Worm (Caenorhabditis elegans): ENCODE results near the gene arrd-2.

arrd-2 gene

ce11 chrII:9378174-9378573 is 29.4 kb upstream of the arrd-2 start:
- no peak for TF ChIP-seq rcor-1 (GFP tag; IDR thresholded peaks at IDR 0.05)
- TF ChIP-seq him-1 (tag; optimal IDR thresholded peaks at IDR 0.05) = no peak
- TF ChIP-seq ztf-22 (GFP tag; optimal IDR thresholded peaks at IDR 0.05) = no peak
- TF ChIP-seq attf-3 (GFP tag; conservative IDR thresholded peaks at IDR 0.05) = no peak
- no peak for TF ChIP-seq ceh-100 (GFP tag; IDR thresholded peaks at IDR 0.05)
- TF ChIP-seq Y67H2A.10 (GFP tag; conservative IDR thresholded peaks at IDR 0.05) = no peak
- no peak for TF ChIP-seq snpc-4 (GFP tag; optimal IDR thresholded peaks at IDR 0.05)
- no peak for TF ChIP-seq snpc-4 (tag; optimal IDR thresholded peaks at IDR 0.05)
- TF ChIP-seq F55B11.4 (tag; optimal IDR thresholded peaks at IDR 0.05; ENCODE audit: borderline replicate concordance, insufficient read depth) = no peak
- no peak for TF ChIP-seq ceh-79 (tag; optimal IDR thresholded peaks at IDR 0.05)
- no peak for TF ChIP-seq F22D6.2 (tag; optimal IDR thresholded peaks at IDR 0.05)
- no peak for TF ChIP-seq mel-28 (tag; optimal IDR thresholded peaks at IDR 0.05; ENCODE audit: borderline replicate concordance)
- TF ChIP-seq egrh-3 (GFP tag; IDR thresholded peaks at IDR 0.05) = no peak
- TF ChIP-seq F57A8.1 (GFP tag; optimal IDR thresholded peaks at IDR 0.05) = no peak
- no peak for TF ChIP-seq egl-18 (GFP tag; IDR thresholded peaks at IDR 0.05)
- TF ChIP-seq unc-62 (GFP tag; optimal IDR thresholded peaks at IDR 0.05) = no peak

ce11 chrII:9379796-9380195 is 27.8 kb upstream of the arrd-2 start, which contains the start of gene srh-48:
srh-48 (plus strand) TSS chrII:9380096.
- TF ChIP-seq ceh-40 (GFP tag; IDR thresholded peaks at IDR 0.05) (no peak), ccch-3 (GFP tag; optimal IDR thresholded peaks at IDR 0.05) (no peak), nfya-2 (GFP tag; IDR thresholded peaks at IDR 0.05) (no peak), ztf-26 (tag; optimal IDR thresholded peaks at IDR 0.05) (no peak), nfyb-1 (GFP tag; IDR thresholded peaks at IDR 0.05) (no peak), hsf-1 (GFP tag; IDR thresholded peaks at IDR 0.05) (no peak), mxl-1 (tag; optimal IDR thresholded peaks at IDR 0.05) (no peak), ceh-27 (GFP tag; optimal IDR thresholded peaks at IDR 0.05) (no peak), ztf-22 (GFP tag; optimal IDR thresholded peaks at IDR 0.05) (no peak), zim-3 (tag; optimal IDR thresholded peaks at IDR 0.05) (no peak), nhr-179 (tag; optimal IDR thresholded peaks at IDR 0.05) (no peak), lin-40 (tag; optimal IDR thresholded peaks at IDR 0.05) (no peak), hmg-1.2 (GFP tag; IDR thresholded peaks at IDR 0.05) (no peak), lsy-27 (tag; optimal IDR thresholded peaks at IDR 0.05; ENCODE audit: borderline replicate concordance, insufficient read depth) (no peak), ceh-100 (GFP tag; IDR thresholded peaks at IDR 0.05) (no peak), C06A6.2 (GFP tag; conservative IDR thresholded peaks at IDR 0.05) (no peak), attf-6 (GFP tag; IDR thresholded peaks at IDR 0.05) (no peak)

- TF ChIP-seq madf-3 (GFP tag; IDR thresholded peaks at IDR 0.05) = no peak
- TF ChIP-seq ztf-6 (GFP tag; IDR thresholded peaks at IDR 0.05) = no peak
- no peak for TF ChIP-seq F33H1.4 (GFP tag; IDR thresholded peaks at IDR 0.05)
- no peak for TF ChIP-seq hsf-1 (GFP tag; IDR thresholded peaks at IDR 0.05)
- no peak for TF ChIP-seq Y53G8AR.9 (GFP tag; conservative IDR thresholded peaks at IDR 0.05)
- TF ChIP-seq hrde-1 (tag; optimal IDR thresholded peaks at IDR 0.05; ENCODE audit: borderline replicate concordance) = no peak
- no peak for TF ChIP-seq aptf-2 (GFP tag; conservative IDR thresholded peaks at IDR 0.05)
- TF ChIP-seq tbp1 (GFP tag; optimal IDR thresholded peaks at IDR 0.05) = no peak
- no peak for TF ChIP-seq attf-6 (GFP tag; IDR thresholded peaks at IDR 0.05)
- TF ChIP-seq madf-6 (GFP tag; IDR thresholded peaks at IDR 0.05) = no peak
- no peak for TF ChIP-seq lsy-27 (tag; optimal IDR thresholded peaks at IDR 0.05; ENCODE audit: borderline replicate concordance, insufficient read depth)
- TF ChIP-seq nfya-1 (tag; optimal IDR thresholded peaks at IDR 0.05; ENCODE audit: borderline replicate concordance, insufficient read depth) = no peak
- TF ChIP-seq tlf-1 (GFP tag; optimal IDR thresholded peaks at IDR 0.05) = no peak
- no peak for TF ChIP-seq B0336.3 (GFP tag; IDR thresholded peaks at IDR 0.05)
- TF ChIP-seq sptf-2 (GFP tag; optimal IDR thresholded peaks at IDR 0.05) = no peak
- TF ChIP-seq mcd-1 (GFP tag; IDR thresholded peaks at IDR 0.05) = no peak
- no peak for TF ChIP-seq F55B11.4 (tag; optimal IDR thresholded peaks at IDR 0.05; ENCODE audit: borderline replicate concordance, insufficient read depth)
- no peak for TF ChIP-seq Y56A3A.18 (GFP tag; IDR thresholded peaks at IDR 0.05)
These were observed 22.3 kb upstream of the arrd-2 start, which contains the start of gene C06C3.7 for ce11 chrII:9385241-9385640. C06C3.7 (plus strand) TSS chrII:9385541.

Data from whole organism, young adult.